Worm (Caenorhabditis elegans): ENCODE results near the gene lfi-1.

The lfi-1 gene

DNA sequence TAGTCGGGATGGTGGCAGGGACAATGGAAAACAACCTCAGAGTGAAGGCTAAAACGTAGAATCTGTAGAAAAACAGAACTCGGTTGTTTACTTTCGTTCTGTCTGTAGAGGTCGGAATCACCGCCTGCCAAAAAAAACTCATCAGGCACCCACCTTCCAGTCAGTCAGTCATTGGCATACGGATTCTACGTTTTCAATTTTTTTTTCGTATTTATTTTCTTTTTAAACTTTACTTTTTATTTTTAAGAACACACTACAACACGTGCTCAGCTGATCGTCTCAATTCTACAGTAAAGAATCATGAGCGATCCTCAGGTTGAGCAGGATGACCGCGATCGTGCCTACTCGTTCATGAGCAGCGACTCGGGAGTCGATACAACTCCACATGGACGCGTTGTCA, at the start of gene lfi-1:
TSS of gene lfi-1 (plus strand) at position 301 of the 400 bp plus-strand sequence.
- TF ChIP-seq nhr-28 (tag; optimal IDR thresholded peaks at IDR 0.05) (no peak), zip-11 (GFP tag; IDR thresholded peaks at IDR 0.05) (no peak), ceh-28 (tag; optimal IDR thresholded peaks at IDR 0.05) (no peak), spr-3 (GFP tag; optimal IDR thresholded peaks at IDR 0.05) (no peak), Y105C5A.15 (GFP tag; IDR thresholded peaks at IDR 0.05) (no peak), pqm-1 (tag; optimal IDR thresholded peaks at IDR 0.05) (no peak), F10B5.3 (tag; optimal IDR thresholded peaks at IDR 0.05) (no peak), F37D6.2 (tag; optimal IDR thresholded peaks at IDR 0.05) (no peak), R02D3.7 (tag; optimal IDR thresholded peaks at IDR 0.05) (no peak)

DNA sequence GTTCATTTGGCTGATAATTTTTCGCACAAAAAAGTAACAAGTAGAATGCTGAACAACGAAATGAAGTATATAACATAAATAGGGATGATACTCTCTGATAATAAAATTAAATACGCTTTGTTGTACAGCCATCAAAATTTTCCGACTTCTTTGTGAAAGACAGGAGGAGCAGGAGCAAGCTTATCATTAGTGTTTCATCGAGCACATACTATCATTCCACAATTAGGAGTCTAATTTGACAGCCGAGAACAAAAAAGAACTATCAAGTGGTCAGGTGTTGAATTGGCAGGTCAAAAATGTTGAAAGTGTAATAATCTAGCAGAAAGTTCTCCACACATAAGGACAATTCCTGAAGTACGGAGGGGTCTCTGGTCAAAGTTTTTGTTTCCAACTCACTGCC, 48.5 kb upstream of the lfi-1 start:
- TF ChIP-seq daf-16 (GFP tag; optimal IDR thresholded peaks at IDR 0.05) (no peak), daf-16 (tag; optimal IDR thresholded peaks at IDR 0.05) (peak; percentile 63), F37D6.2 (tag; optimal IDR thresholded peaks at IDR 0.05) (no peak), pqm-1 (tag; optimal IDR thresholded peaks at IDR 0.05) (peak; percentile 76), arid-1 (GFP tag; conservative IDR thresholded peaks at IDR 0.05) (no peak), nhr-25 (tag; optimal IDR thresholded peaks at IDR 0.05; ENCODE audit: borderline replicate concordance, insufficient read depth) (no peak), nhr-42 (GFP tag; IDR thresholded peaks at IDR 0.05) (no peak), pha-4 (GFP tag; IDR thresholded peaks at IDR 0.05) (no peak), pha-4 (tag; optimal IDR thresholded peaks at IDR 0.05) (no peak), nhr-77 (tag; optimal IDR thresholded peaks at IDR 0.05) (no peak), ZK546.5 (tag; optimal IDR thresholded peaks at IDR 0.05) (no peak), nhr-102 (tag; optimal IDR thresholded peaks at IDR 0.05) (no peak), skn-1 (tag; optimal IDR thresholded peaks at IDR 0.05) (no peak), dve-1 (tag; optimal IDR thresholded peaks at IDR 0.05; ENCODE audit: insufficient read depth) (peak; percentile 42), madf-5 (GFP tag; IDR thresholded peaks at IDR 0.05) (no peak), fos-1 (tag; optimal IDR thresholded peaks at IDR 0.05) (no peak), nhr-28 (tag; optimal IDR thresholded peaks at IDR 0.05) (peak; percentile 10), lin-39 (tag; optimal IDR thresholded peaks at IDR 0.05) (no peak), nhr-76 (tag; optimal IDR thresholded peaks at IDR 0.05) (no peak), daf-12 (tag; optimal IDR thresholded peaks at IDR 0.05) (no peak), unc-130 (GFP tag; optimal IDR thresholded peaks at IDR 0.05) (no peak), hlh-11 (tag; optimal IDR thresholded peaks at IDR 0.05) (peak; percentile 57), dpl-1 (GFP tag; optimal IDR thresholded peaks at IDR 0.05) (no peak), ZK337.2 (GFP tag; IDR thresholded peaks at IDR 0.05) (no peak), dmd-6 (GFP tag; IDR thresholded peaks at IDR 0.05) (peak; percentile 61), F26F4.8 (GFP tag; conservative IDR thresholded peaks at IDR 0.05) (no peak), unc-39 (tag; optimal IDR thresholded peaks at IDR 0.05) (no peak), spr-1 (tag; optimal IDR thresholded peaks at IDR 0.05) (no peak), F44E2.7 (GFP tag; IDR thresholded peaks at IDR 0.05) (no peak), ceh-82 (tag; optimal IDR thresholded peaks at IDR 0.05) (no peak)

ce11 chrX:4929657-4930056, 47.0 kb upstream of the lfi-1 start, which contains the start of gene mct-4:
mct-4 (minus strand) TSS chrX:4929757.
- no peak for TF ChIP-seq lsy-2 (tag; optimal IDR thresholded peaks at IDR 0.05)
- no peak for TF ChIP-seq mes-2 (tag; optimal IDR thresholded peaks at IDR 0.05; ENCODE audit: poor library complexity, severe bottlenecking)
- TF ChIP-seq hif-1 (tag; optimal IDR thresholded peaks at IDR 0.05) = no peak
- TF ChIP-seq T20F7.1 (GFP tag; optimal IDR thresholded peaks at IDR 0.05) = no peak
- TF ChIP-seq ceh-44 (GFP tag; IDR thresholded peaks at IDR 0.05) = no peak
- no peak for TF ChIP-seq nhr-42 (GFP tag; IDR thresholded peaks at IDR 0.05)
- no peak for TF ChIP-seq lin-1 (GFP tag; IDR thresholded peaks at IDR 0.05)

Data from whole organism, L4 larva.